Fruit fly (Drosophila melanogaster): Measurements from ENCODE around the gene CG14075.

Gene CG14075

DNA sequence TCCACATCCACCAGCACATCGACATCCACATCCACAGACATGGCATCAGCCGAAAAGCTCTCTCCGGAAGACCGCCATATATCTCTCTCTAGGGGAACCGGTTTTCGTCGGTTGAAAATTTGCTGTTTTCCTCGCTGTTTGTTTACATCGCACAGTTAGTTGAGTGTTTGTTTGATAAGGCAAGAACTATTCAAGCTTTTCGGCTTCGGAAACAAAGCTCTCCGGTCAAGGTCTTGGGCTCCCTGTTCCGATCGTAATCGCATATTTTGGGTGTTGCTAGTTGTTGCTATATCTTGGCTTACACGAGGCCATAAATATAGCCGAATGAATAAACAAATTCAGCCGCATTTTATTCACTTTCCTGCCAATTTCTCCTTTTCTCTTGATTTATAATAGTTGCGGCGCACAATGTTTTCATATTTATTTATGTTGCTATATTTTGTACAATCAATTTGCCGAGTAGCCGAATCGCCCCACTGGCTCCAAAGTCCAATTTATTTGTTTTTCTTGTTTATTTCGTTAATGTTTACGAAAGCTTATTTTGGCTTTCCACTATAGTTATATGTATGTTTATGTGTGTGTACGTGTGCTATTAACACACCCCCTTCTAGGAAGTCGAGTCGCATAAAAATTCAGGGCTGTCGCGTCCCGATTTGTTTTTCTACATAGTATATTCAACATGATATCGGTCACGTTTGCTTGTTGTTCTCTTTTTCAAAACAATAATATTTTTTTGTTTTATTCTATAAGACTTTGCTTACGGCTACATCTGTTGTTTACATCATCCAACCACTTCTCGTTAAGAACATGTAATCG lies 12.2 kb downstream of the CG14075 start (continued):
- TF ChIP-seq CG7839 (tag; optimal IDR thresholded peaks at IDR 0.05), result peak; percentile 36
- TF ChIP-seq CG6654 (GFP tag; optimal IDR thresholded peaks at IDR 0.05), result no peak
- TF ChIP-seq CG4707 (GFP tag; optimal IDR thresholded peaks at IDR 0.05), result no peak
- TF ChIP-seq Sox100B (GFP tag; optimal IDR thresholded peaks at IDR 0.05), result peak; percentile 60
- TF ChIP-seq CG11695 (GFP tag; IDR thresholded peaks at IDR 0.05), result no peak
- TF ChIP-seq pan (optimal IDR thresholded peaks at IDR 0.05), result no peak
- no peak for TF ChIP-seq pan (GFP tag; optimal IDR thresholded peaks at IDR 0.05 in 1 of 2, IDR thresholded peaks at IDR 0.05 in 1 of 2)
- TF ChIP-seq mld (GFP tag; IDR thresholded peaks at IDR 0.05; ENCODE audit: partially characterized antibody), result no peak
- no peak for TF ChIP-seq Hr39 (optimal IDR thresholded peaks at IDR 0.05)
- no peak for TF ChIP-seq sim (GFP tag; IDR thresholded peaks at IDR 0.05)
- TF ChIP-seq nerfin-1 (tag; optimal IDR thresholded peaks at IDR 0.05), result no peak
- TF ChIP-seq h (optimal IDR thresholded peaks at IDR 0.05), result no peak
- no peak for TF ChIP-seq rib (GFP tag; IDR thresholded peaks at IDR 0.05)
- TF ChIP-seq disco-r (GFP tag; optimal IDR thresholded peaks at IDR 0.05), result no peak
- TF ChIP-seq CG8388 (GFP tag; optimal IDR thresholded peaks at IDR 0.05), result no peak
- TF ChIP-seq vfl (GFP tag; optimal IDR thresholded peaks at IDR 0.05), result no peak
- no peak for TF ChIP-seq br (optimal IDR thresholded peaks at IDR 0.05)
- no peak for TF ChIP-seq CG12942 (GFP tag; optimal IDR thresholded peaks at IDR 0.05)
- TF ChIP-seq CG15601 (tag; optimal IDR thresholded peaks at IDR 0.05), result no peak
- TF ChIP-seq fru (optimal IDR thresholded peaks at IDR 0.05), result no peak
- TF ChIP-seq run (tag; optimal IDR thresholded peaks at IDR 0.05), result no peak
- no peak for TF ChIP-seq Dek (tag; optimal IDR thresholded peaks at IDR 0.05)
- no peak for TF ChIP-seq CG1647 (GFP tag; optimal IDR thresholded peaks at IDR 0.05)
- TF ChIP-seq her (GFP tag; optimal IDR thresholded peaks at IDR 0.05), result no peak
- TF ChIP-seq CG1529 (GFP tag; optimal IDR thresholded peaks at IDR 0.05), result no peak
- peak; percentile 98 for TF ChIP-seq sd (tag; optimal IDR thresholded peaks at IDR 0.05)
- TF ChIP-seq CG17568 (GFP tag; optimal IDR thresholded peaks at IDR 0.05), result peak; percentile 39
- TF ChIP-seq tio (GFP tag; optimal IDR thresholded peaks at IDR 0.05), result no peak
- no peak for TF ChIP-seq shn (GFP tag; optimal IDR thresholded peaks at IDR 0.05)
- TF ChIP-seq D19B (GFP tag; optimal IDR thresholded peaks at IDR 0.05), result peak; percentile 11
- TF ChIP-seq CG3407 (GFP tag; optimal IDR thresholded peaks at IDR 0.05), result no peak
- TF ChIP-seq ab (GFP tag; optimal IDR thresholded peaks at IDR 0.05), result no peak
- peak; percentile 0 for TF ChIP-seq crc (GFP tag; optimal IDR thresholded peaks at IDR 0.05)
- TF ChIP-seq CG42726 (GFP tag; IDR thresholded peaks at IDR 0.05; ENCODE audit: partially characterized antibody), result no peak
- no peak for TF ChIP-seq vnd (GFP tag; IDR thresholded peaks at IDR 0.05; ENCODE audit: partially characterized antibody)
- peak; percentile 48 for TF ChIP-seq CG2120 (GFP tag; optimal IDR thresholded peaks at IDR 0.05)
- TF ChIP-seq CG18764 (GFP tag; optimal IDR thresholded peaks at IDR 0.05), result no peak
- TF ChIP-seq Dbx (GFP tag; IDR thresholded peaks at IDR 0.05), result no peak
- peak; percentile 28 for TF ChIP-seq pros (GFP tag; optimal IDR thresholded peaks at IDR 0.05)
- no peak for TF ChIP-seq chn (GFP tag; optimal IDR thresholded peaks at IDR 0.05)
- TF ChIP-seq CG17359 (tag; optimal IDR thresholded peaks at IDR 0.05), result peak; percentile 30
- no peak for TF ChIP-seq ase (GFP tag; IDR thresholded peaks at IDR 0.05)
- TF ChIP-seq Fer3 (tag; optimal IDR thresholded peaks at IDR 0.05), result peak; percentile 15
- TF ChIP-seq Nf-YB (GFP tag; optimal IDR thresholded peaks at IDR 0.05), result no peak
- TF ChIP-seq abd-A (tag; optimal IDR thresholded peaks at IDR 0.05), result peak; percentile 59
- no peak for TF ChIP-seq CG18262 (tag; optimal IDR thresholded peaks at IDR 0.05)
- no peak for TF ChIP-seq CG10959 (GFP tag; IDR thresholded peaks at IDR 0.05)
- TF ChIP-seq CG10321 (GFP tag; IDR thresholded peaks at IDR 0.05), result no peak
- TF ChIP-seq fu2 (GFP tag; optimal IDR thresholded peaks at IDR 0.05), result no peak
- no peak for TF ChIP-seq CG13775 (GFP tag; optimal IDR thresholded peaks at IDR 0.05)
- peak; percentile 88 for TF ChIP-seq ftz-f1 (GFP tag; optimal IDR thresholded peaks at IDR 0.05)
